1 fruit fly cellular context compared by ENCODE assay signal in the genomic region with DNA sequence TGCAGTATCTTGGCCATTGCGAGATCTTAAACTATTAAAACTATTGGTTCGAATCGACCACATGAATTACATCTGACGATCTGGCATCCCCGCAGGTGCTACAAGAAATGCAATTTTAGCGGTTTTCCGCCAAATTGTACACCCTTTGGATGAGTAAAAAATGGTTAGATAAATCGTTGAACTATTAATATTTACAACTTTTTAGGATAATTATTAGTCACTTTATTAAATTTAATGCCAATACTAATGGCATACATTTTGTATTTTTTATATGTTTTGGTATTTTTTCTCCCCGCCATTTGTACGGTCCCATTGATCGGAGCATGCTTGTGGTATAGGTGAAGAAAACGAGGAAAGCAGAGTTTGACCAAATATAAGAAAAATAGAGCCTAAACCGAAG.
TF ChIP-seq lines count a peak whose summit lies in the region.

Polr1F (minus strand) TSS at position 84 of the 400 bp plus-strand sequence.
Rat1 (plus strand) TSS at position 323 of the 400 bp plus-strand sequence.

TF ChIP-seq in whole organism, embryonic, 481 proteins besides CTCF, POLR2A, EP300 and RAD21 (continued from another document and continues in another):
- TF ChIP-seq corto (GFP tag; optimal IDR thresholded peaks at IDR 0.05; lab: Kevin White, UChicago) (no peak), ATbp (GFP tag; optimal IDR thresholded peaks at IDR 0.05; lab: Kevin White, UChicago) (no peak), bigmax (GFP tag; optimal IDR thresholded peaks at IDR 0.05; lab: Kevin White, UChicago) (no peak), Sox102F (GFP tag; optimal IDR thresholded peaks at IDR 0.05; lab: Kevin White, UChicago) (no peak), esg (GFP tag; conservative IDR thresholded peaks at IDR 0.05; lab: Robert Waterston, UW) (no peak), CG9609 (GFP tag; optimal IDR thresholded peaks at IDR 0.05; lab: Kevin White, UChicago) (no peak), Stat92E (GFP tag; optimal IDR thresholded peaks at IDR 0.05; lab: Kevin White, UChicago) (peak in 1 of 3 experiments; percentile 12), CG32532 (GFP tag; IDR thresholded peaks at IDR 0.05; lab: Robert Waterston, UW) (no peak), knrl (GFP tag; IDR thresholded peaks at IDR 0.05; lab: Robert Waterston, UW; ENCODE audit: partially characterized antibody) (peak; percentile 20; the same call in 1 of the 3 replicates), CG7745 (tag; optimal IDR thresholded peaks at IDR 0.05; lab: Kevin White, UChicago) (no peak), CG30020 (tag; optimal IDR thresholded peaks at IDR 0.05; lab: Kevin White, UChicago) (peak; percentile 59), HmgZ (tag; optimal IDR thresholded peaks at IDR 0.05; lab: Kevin White, UChicago) (peak; percentile 70), lov (optimal IDR thresholded peaks at IDR 0.05; lab: Kevin White, UChicago) (no peak), lov (GFP tag; IDR thresholded peaks at IDR 0.05; lab: Robert Waterston, UW) (no peak), CG2120 (GFP tag; optimal IDR thresholded peaks at IDR 0.05; lab: Kevin White, UChicago) (peak; percentile 69), Ets97D (GFP tag; optimal IDR thresholded peaks at IDR 0.05; lab: Kevin White, UChicago) (peak; percentile 59), Hmr (GFP tag; optimal IDR thresholded peaks at IDR 0.05; lab: Kevin White, UChicago) (no peak), Fer1 (GFP tag; optimal IDR thresholded peaks at IDR 0.05; lab: Kevin White, UChicago) (peak; percentile 29), CG10209 (GFP tag; optimal IDR thresholded peaks at IDR 0.05; lab: Kevin White, UChicago) (no peak), Opbp (GFP tag; IDR thresholded peaks at IDR 0.05; lab: Robert Waterston, UW; ENCODE audit: partially characterized antibody) (no peak), ewg (GFP tag; optimal IDR thresholded peaks at IDR 0.05; lab: Kevin White, UChicago) (peak; percentile 17), pita (GFP tag; optimal IDR thresholded peaks at IDR 0.05; lab: Kevin White, UChicago) (no peak), bcd (GFP tag; optimal IDR thresholded peaks at IDR 0.05; lab: Kevin White, UChicago) (no peak), Sox100B (GFP tag; optimal IDR thresholded peaks at IDR 0.05; lab: Kevin White, UChicago) (no peak), CG7357 (GFP tag; IDR thresholded peaks at IDR 0.05; lab: Robert Waterston, UW) (no peak), CG11085 (GFP tag; IDR thresholded peaks at IDR 0.05; lab: Robert Waterston, UW) (no peak), run (tag; optimal IDR thresholded peaks at IDR 0.05; lab: Kevin White, UChicago) (peak; percentile 7), CG17186 (GFP tag; optimal IDR thresholded peaks at IDR 0.05; lab: Kevin White, UChicago) (peak; percentile 28), NC2β (GFP tag; optimal IDR thresholded peaks at IDR 0.05; lab: Kevin White, UChicago) (no peak), gro (GFP tag; optimal IDR thresholded peaks at IDR 0.05; lab: Kevin White, UChicago) (peak; percentile 30), Bdp1 (GFP tag; optimal IDR thresholded peaks at IDR 0.05; lab: Kevin White, UChicago) (peak; percentile 5), HmgD (GFP tag; optimal IDR thresholded peaks at IDR 0.05; lab: Kevin White, UChicago) (no peak), YL-1 (GFP tag; optimal IDR thresholded peaks at IDR 0.05; lab: Kevin White, UChicago) (peak; percentile 81), D19B (GFP tag; optimal IDR thresholded peaks at IDR 0.05; lab: Kevin White, UChicago) (no peak), cwo (GFP tag; optimal IDR thresholded peaks at IDR 0.05; lab: Kevin White, UChicago) (no peak), CG17612 (GFP tag; IDR thresholded peaks at IDR 0.05; lab: Robert Waterston, UW) (no peak), vfl (GFP tag; optimal IDR thresholded peaks at IDR 0.05; lab: Kevin White, UChicago) (peak; percentile 31), Xbp1 (GFP tag; optimal IDR thresholded peaks at IDR 0.05; lab: Kevin White, UChicago) (peak; percentile 50), Hr3 (GFP tag; optimal IDR thresholded peaks at IDR 0.05; lab: Kevin White, UChicago) (peak; percentile 13), CG2712 (tag; optimal IDR thresholded peaks at IDR 0.05; lab: Kevin White, UChicago) (no peak), chn (GFP tag; optimal IDR thresholded peaks at IDR 0.05; lab: Kevin White, UChicago) (peak; percentile 45), CG17829 (tag; optimal IDR thresholded peaks at IDR 0.05; lab: Kevin White, UChicago) (peak; percentile 63), CG33557 (GFP tag; optimal IDR thresholded peaks at IDR 0.05; lab: Kevin White, UChicago) (peak; percentile 48), sens (GFP tag; lab: Kevin White, UChicago) (peak; percentile 93), shn (GFP tag; optimal IDR thresholded peaks at IDR 0.05; lab: Kevin White, UChicago) (no peak), Med (GFP tag; lab: Kevin White, UChicago) (peak; percentile 64), CG13894 (tag; optimal IDR thresholded peaks at IDR 0.05; lab: Kevin White, UChicago) (no peak), pnt (GFP tag; optimal IDR thresholded peaks at IDR 0.05; lab: Kevin White, UChicago) (no peak), insv (GFP tag; optimal IDR thresholded peaks at IDR 0.05; lab: Kevin White, UChicago) (no peak), Camta (GFP tag; optimal IDR thresholded peaks at IDR 0.05; lab: Kevin White, UChicago) (peak; percentile 28), hkb (optimal IDR thresholded peaks at IDR 0.05; lab: Kevin White, UChicago) (no peak), hkb (GFP tag; IDR thresholded peaks at IDR 0.05; lab: Robert Waterston, UW) (no peak), aop (GFP tag; IDR thresholded peaks at IDR 0.05; lab: Robert Waterston, UW) (no peak), CG14710 (tag; optimal IDR thresholded peaks at IDR 0.05; lab: Kevin White, UChicago) (peak; percentile 75), CoRest (tag; optimal IDR thresholded peaks at IDR 0.05; lab: Kevin White, UChicago) (peak; percentile 32), CG2116 (GFP tag; optimal IDR thresholded peaks at IDR 0.05; lab: Kevin White, UChicago) (peak; percentile 60), br (optimal IDR thresholded peaks at IDR 0.05; lab: Kevin White, UChicago) (no peak), CG34376 (GFP tag; optimal IDR thresholded peaks at IDR 0.05; lab: Kevin White, UChicago) (peak; percentile 1), Hsf (GFP tag; optimal IDR thresholded peaks at IDR 0.05; lab: Kevin White, UChicago) (peak; percentile 19), CG15514 (GFP tag; optimal IDR thresholded peaks at IDR 0.05; lab: Kevin White, UChicago) (peak; percentile 69), CG3163 (GFP tag; optimal IDR thresholded peaks at IDR 0.05; lab: Kevin White, UChicago) (no peak), phol (tag; optimal IDR thresholded peaks at IDR 0.05; lab: Kevin White, UChicago) (peak; percentile 62), CG30403 (GFP tag; optimal IDR thresholded peaks at IDR 0.05; lab: Kevin White, UChicago) (peak; percentile 55), kay (GFP tag; optimal IDR thresholded peaks at IDR 0.05; lab: Kevin White, UChicago) (peak; percentile 29), chif (GFP tag; optimal IDR thresholded peaks at IDR 0.05; lab: Kevin White, UChicago) (peak in 1 of 2 experiments; percentile 31), dm (GFP tag; optimal IDR thresholded peaks at IDR 0.05; lab: Kevin White, UChicago) (peak; percentile 85), CG10979 (tag; optimal IDR thresholded peaks at IDR 0.05; lab: Kevin White, UChicago) (peak; percentile 21), row (GFP tag; IDR thresholded peaks at IDR 0.05; lab: Robert Waterston, UW) (peak; percentile 79), CG9797 (GFP tag; optimal IDR thresholded peaks at IDR 0.05; lab: Kevin White, UChicago) (peak; percentile 90), ara (GFP tag; IDR thresholded peaks at IDR 0.05; lab: Robert Waterston, UW) (no peak), CrebB (tag; optimal IDR thresholded peaks at IDR 0.05; lab: Kevin White, UChicago) (no peak), hth (optimal IDR thresholded peaks at IDR 0.05; lab: Kevin White, UChicago) (no peak), CG13424 (tag; optimal IDR thresholded peaks at IDR 0.05; lab: Kevin White, UChicago) (peak; percentile 13), CG16863 (GFP tag; optimal IDR thresholded peaks at IDR 0.05; lab: Kevin White, UChicago) (peak; percentile 43), CG7786 (GFP tag; optimal IDR thresholded peaks at IDR 0.05; lab: Kevin White, UChicago) (no peak), CG18476 (GFP tag; optimal IDR thresholded peaks at IDR 0.05; lab: Kevin White, UChicago) (peak; percentile 43), CG6254 (GFP tag; optimal IDR thresholded peaks at IDR 0.05; lab: Kevin White, UChicago) (no peak), mirr (GFP tag; optimal IDR thresholded peaks at IDR 0.05; lab: Kevin White, UChicago) (no peak), CG4424 (GFP tag; optimal IDR thresholded peaks at IDR 0.05; lab: Kevin White, UChicago) (peak; percentile 19), CG4820 (GFP tag; optimal IDR thresholded peaks at IDR 0.05; lab: Kevin White, UChicago) (peak; percentile 4), Trl (optimal IDR thresholded peaks at IDR 0.05; lab: Kevin White, UChicago) (no peak), Trl (GFP tag; optimal IDR thresholded peaks at IDR 0.05; lab: Kevin White, UChicago) (peak; percentile 30), CG8924 (tag; optimal IDR thresholded peaks at IDR 0.05; lab: Kevin White, UChicago) (peak; percentile 39), CG8089 (GFP tag; optimal IDR thresholded peaks at IDR 0.05; lab: Kevin White, UChicago) (no peak), HLHmδ (GFP tag; optimal IDR thresholded peaks at IDR 0.05; lab: Kevin White, UChicago) (no peak), usp (GFP tag; optimal IDR thresholded peaks at IDR 0.05; lab: Kevin White, UChicago) (no peak), Lpt (GFP tag; optimal IDR thresholded peaks at IDR 0.05; lab: Kevin White, UChicago) (no peak), dmrt99B (tag; optimal IDR thresholded peaks at IDR 0.05; lab: Kevin White, UChicago) (no peak), CG12942 (GFP tag; optimal IDR thresholded peaks at IDR 0.05; lab: Kevin White, UChicago) (peak; percentile 3), CG1792 (GFP tag; optimal IDR thresholded peaks at IDR 0.05; lab: Kevin White, UChicago) (no peak), Mad (GFP tag; optimal IDR thresholded peaks at IDR 0.05; lab: Kevin White, UChicago) (peak; percentile 33), eve (GFP tag; optimal IDR thresholded peaks at IDR 0.05; lab: Kevin White, UChicago) (no peak), Hmx (GFP tag; optimal IDR thresholded peaks at IDR 0.05; lab: Kevin White, UChicago) (no peak), CG3847 (GFP tag; IDR thresholded peaks at IDR 0.05; lab: Robert Waterston, UW) (peak; percentile 18; the same call in 1 of the 2 replicates), CG7556 (GFP tag; optimal IDR thresholded peaks at IDR 0.05; lab: Kevin White, UChicago) (peak; percentile 17), cad (GFP tag; optimal IDR thresholded peaks at IDR 0.05; lab: Kevin White, UChicago) (no peak), zfh2 (GFP tag; optimal IDR thresholded peaks at IDR 0.05; lab: Kevin White, UChicago) (peak; percentile 35), emc (GFP tag; optimal IDR thresholded peaks at IDR 0.05; lab: Kevin White, UChicago) (no peak), CG3281 (GFP tag; optimal IDR thresholded peaks at IDR 0.05; lab: Kevin White, UChicago) (peak; percentile 2), Asciz (GFP tag; optimal IDR thresholded peaks at IDR 0.05; lab: Kevin White, UChicago) (no peak), HLH4C (GFP tag; IDR thresholded peaks at IDR 0.05; lab: Robert Waterston, UW; ENCODE audit: partially characterized antibody) (no peak), CG12659 (GFP tag; optimal IDR thresholded peaks at IDR 0.05; lab: Kevin White, UChicago) (peak; percentile 45), cg (GFP tag; optimal IDR thresholded peaks at IDR 0.05; lab: Kevin White, UChicago) (peak; percentile 32), Myb (GFP tag; optimal IDR thresholded peaks at IDR 0.05; lab: Kevin White, UChicago) (peak; percentile 7), Sin3A (optimal IDR thresholded peaks at IDR 0.05; lab: Kevin White, UChicago) (peak; percentile 71), D19A (tag; optimal IDR thresholded peaks at IDR 0.05; lab: Kevin White, UChicago) (no peak), her (GFP tag; optimal IDR thresholded peaks at IDR 0.05; lab: Kevin White, UChicago) (no peak), CG31365 (tag; optimal IDR thresholded peaks at IDR 0.05; lab: Kevin White, UChicago) (no peak), gsb-n (tag; optimal IDR thresholded peaks at IDR 0.05; lab: Kevin White, UChicago) (no peak), Adf1 (GFP tag; IDR thresholded peaks at IDR 0.05; lab: Robert Waterston, UW) (no peak), Dll (GFP tag; IDR thresholded peaks at IDR 0.05; lab: Robert Waterston, UW; ENCODE audit: partially characterized antibody) (peak; percentile 39; the same call in 1 of the 4 replicates), GATAe (GFP tag; conservative IDR thresholded peaks at IDR 0.05; lab: Robert Waterston, UW) (no peak), CG8944 (GFP tag; optimal IDR thresholded peaks at IDR 0.05; lab: Kevin White, UChicago) (peak; percentile 18), sqz (GFP tag; optimal IDR thresholded peaks at IDR 0.05; lab: Kevin White, UChicago) (no peak), CG7271 (tag; optimal IDR thresholded peaks at IDR 0.05; lab: Kevin White, UChicago) (no peak), Bgb (GFP tag; IDR thresholded peaks at IDR 0.05; lab: Robert Waterston, UW; ENCODE audit: partially characterized antibody) (no peak), prd (optimal IDR thresholded peaks at IDR 0.05; lab: Kevin White, UChicago) (no peak), prd (GFP tag; IDR thresholded peaks at IDR 0.05; lab: Robert Waterston, UW) (no peak), CG6791 (GFP tag; IDR thresholded peaks at IDR 0.05; lab: Robert Waterston, UW; ENCODE audit: partially characterized antibody) (no peak), az2 (GFP tag; optimal IDR thresholded peaks at IDR 0.05; lab: Kevin White, UChicago) (peak; percentile 21), pan (optimal IDR thresholded peaks at IDR 0.05; lab: Kevin White, UChicago) (no peak), pan (GFP tag; optimal IDR thresholded peaks at IDR 0.05 in 1 of 2, IDR thresholded peaks at IDR 0.05 in 1 of 2) (no peak), stwl (tag; optimal IDR thresholded peaks at IDR 0.05; lab: Kevin White, UChicago) (peak; percentile 30), lmd (GFP tag; IDR thresholded peaks at IDR 0.05; lab: Robert Waterston, UW) (0 out of 2 replicates have a peak, but pooled peaks have one; percentile 8), CG10654 (GFP tag; optimal IDR thresholded peaks at IDR 0.05; lab: Kevin White, UChicago) (peak; percentile 29), NFAT (GFP tag; IDR thresholded peaks at IDR 0.05; lab: Robert Waterston, UW) (0 out of 2 replicates have a peak, but pooled peaks have one; percentile 11), tgo (GFP tag; IDR thresholded peaks at IDR 0.05; lab: Robert Waterston, UW) (no peak), CG11723 (GFP tag; optimal IDR thresholded peaks at IDR 0.05; lab: Kevin White, UChicago) (no peak), wor (GFP tag; IDR thresholded peaks at IDR 0.05; lab: Robert Waterston, UW) (no peak), ind (GFP tag; optimal IDR thresholded peaks at IDR 0.05; lab: Kevin White, UChicago) (peak; percentile 5)
